Worm (Caenorhabditis elegans) whole organism, L4 larva: ENCODE results near the gene srj-40.

Experiments used
- D1046.2 ChIP-seq: fragments of 200-800 bp; sonication (Bioruptor generic); IDR thresholded peaks from 2 replicates; pipeline ENCODE4 v1.3.6; 2022; ENCODE audit warnings: missing genetic modification characterization, missing compliant biosample characterization
- R02D3.7 ChIP-seq: fragments of 150-350 bp; sonication (generic microtip); optimal IDR thresholded peaks from 3 replicates; lab custom pipeline; 2014; ENCODE audit warnings: missing biosample characterization, missing genetic modification characterization
- T20F7.1 ChIP-seq: fragments of 200-800 bp; sonication (Bioruptor generic); optimal IDR thresholded peaks from 2 replicates; lab custom pipeline; 2018; ENCODE audit warnings: mild to moderate bottlenecking, missing genetic modification characterization, missing compliant biosample characterization
- T26A8.4 ChIP-seq: fragments of 200-800 bp; sonication (Bioruptor generic); IDR thresholded peaks from 2 replicates; pipeline ENCODE4 v1.3.6; 2022; ENCODE audit warnings: missing genetic modification characterization, missing compliant biosample characterization
- arid-1 ChIP-seq: fragments of 200-800 bp; sonication (Bioruptor generic); conservative IDR thresholded peaks from 2 replicates; pipeline ENCODE4 v1.3.6; 2022; ENCODE audit warnings: missing genetic modification reagents, missing genetic modification characterization, missing compliant biosample characterization
- ceh-44 ChIP-seq: fragments of 200-800 bp; sonication (Bioruptor generic); IDR thresholded peaks from 2 replicates; pipeline ENCODE4 v1.3.6; 2022; ENCODE audit warnings: missing genetic modification reagents, missing genetic modification characterization, missing compliant biosample characterization
- ctbp-1 ChIP-seq: fragments of 200-800 bp; sonication (Bioruptor generic); IDR thresholded peaks from 2 replicates; pipeline ENCODE4 v1.3.6; 2022; ENCODE audit warnings: missing genetic modification reagents, missing genetic modification characterization, missing compliant biosample characterization
- daf-12 ChIP-seq: fragments of 150-350 bp; optimal IDR thresholded peaks from 2 replicates; lab custom pipeline; 2014; ENCODE audit warnings: missing biosample characterization, missing genetic modification reagents, missing genetic modification characterization
- daf-8 ChIP-seq: fragments of 200-800 bp; sonication (Bioruptor generic); IDR thresholded peaks from 2 replicates; pipeline ENCODE4 v1.3.6; 2022; ENCODE audit warnings: missing genetic modification characterization, missing compliant biosample characterization
- dmd-8 ChIP-seq: fragments of 200-800 bp; sonication (Bioruptor generic); IDR thresholded peaks from 2 replicates; pipeline ENCODE4 v1.3.6; 2022; ENCODE audit warnings: missing genetic modification characterization, missing compliant biosample characterization
- egl-27 ChIP-seq: sonication (generic microtip); optimal IDR thresholded peaks from 3 replicates; lab custom pipeline; 2017; ENCODE audit warnings: missing biosample characterization, missing genetic modification reagents, missing genetic modification characterization
- fkh-10 ChIP-seq: fragments of 150-350 bp; optimal IDR thresholded peaks from 2 replicates; lab custom pipeline; 2014; ENCODE audit warnings: missing biosample characterization, missing genetic modification reagents, missing genetic modification characterization
- fos-1 ChIP-seq: fragments of 150-350 bp; optimal IDR thresholded peaks from 2 replicates; lab custom pipeline; 2014; ENCODE audit warnings: missing biosample characterization, missing genetic modification characterization
- hif-1 ChIP-seq, 2 experiments: sonication (generic microtip); optimal IDR thresholded peaks; 2 replicates each; lab custom pipeline; 2016 to 2017; ENCODE audit warnings: missing compliant biosample characterization in 2 of 2, missing genetic modification characterization in 2 of 2, missing genetic modification reagents in 2 of 2, missing genotype in 2 of 2, mild to moderate bottlenecking in 1 of 2
- hmg-1.1 ChIP-seq: fragments of 200-800 bp; sonication (Bioruptor generic); IDR thresholded peaks from 2 replicates; pipeline ENCODE4 v1.3.6; 2022; ENCODE audit warnings: missing genetic modification reagents, missing genetic modification characterization, missing compliant biosample characterization
- jun-1 ChIP-seq: fragments of 150-350 bp; optimal IDR thresholded peaks from 2 replicates; lab custom pipeline; 2014; ENCODE audit warnings: missing biosample characterization, missing genetic modification reagents, missing genetic modification characterization
- mxl-3 ChIP-seq: fragments of 200-800 bp; sonication (Bioruptor generic); optimal IDR thresholded peaks from 2 replicates; lab custom pipeline; 2018; ENCODE audit warnings: mild to moderate bottlenecking, missing genetic modification characterization, missing compliant biosample characterization
- nhr-11 ChIP-seq: fragments of 150-350 bp; optimal IDR thresholded peaks from 2 replicates; lab custom pipeline; 2014; ENCODE audit warnings: missing biosample characterization, missing genetic modification characterization
- php-3 ChIP-seq: fragments of 200-800 bp; sonication (Bioruptor generic); IDR thresholded peaks from 2 replicates; pipeline ENCODE4 v1.3.6; 2022; ENCODE audit warnings: missing genetic modification reagents, missing genetic modification characterization, missing compliant biosample characterization
- saeg-2 ChIP-seq: fragments of 200-800 bp; sonication (Bioruptor generic); IDR thresholded peaks from 2 replicates; pipeline ENCODE4 v1.3.6; 2022; ENCODE audit warnings: missing genetic modification reagents, missing genetic modification characterization, missing compliant biosample characterization
- snpc-1.2 ChIP-seq: fragments of 200-800 bp; sonication (Bioruptor generic); IDR thresholded peaks from 2 replicates; pipeline ENCODE4 v1.3.6; 2022; ENCODE audit warnings: missing genetic modification reagents, missing genetic modification characterization, missing compliant biosample characterization
- snpc-4 ChIP-seq: fragments of 150-350 bp; optimal IDR thresholded peaks from 2 replicates; lab custom pipeline; 2014; ENCODE audit warnings: missing biosample characterization, missing genetic modification characterization
- spr-1 ChIP-seq: sonication (generic microtip); optimal IDR thresholded peaks from 2 replicates; lab custom pipeline; 2016; ENCODE audit warnings: mild to moderate bottlenecking, missing genetic modification characterization, missing compliant biosample characterization
- spr-3 ChIP-seq: fragments of 200-800 bp; sonication (Bioruptor generic); optimal IDR thresholded peaks from 2 replicates; lab custom pipeline; 2018; ENCODE audit warnings: mild to moderate bottlenecking, missing genetic modification characterization, missing compliant biosample characterization
- unc-62 ChIP-seq, 3 experiments: fragments of 150-350 bp in 1 of 3; sonication (generic microtip); optimal IDR thresholded peaks in 2 of 3; peaks in 1 of 3; 1 replicate in 1 of 3; 2 replicates in 2 of 3; lab custom pipeline; 2014 to 2017; ENCODE audit warnings: missing biosample characterization in 3 of 3, missing genetic modification characterization in 3 of 3, missing genetic modification reagents in 3 of 3, missing genotype in 1 of 3
- vab-7 ChIP-seq: fragments of 200-800 bp; sonication (Bioruptor generic); IDR thresholded peaks from 2 replicates; pipeline ENCODE4 v1.3.6; 2022; ENCODE audit warnings: missing genetic modification reagents, missing genetic modification characterization, missing compliant biosample characterization

Gene srj-40

ce11 chrV:4080546-4080945 lies 21.1 kb upstream of the srj-40 start:
- TF ChIP-seq unc-62 (GFP tag; optimal IDR thresholded peaks at IDR 0.05 in 1 of 2; lab: Kevin White, UChicago) (peak in 1 of 2 experiments; percentile 93), unc-62 (tag; optimal IDR thresholded peaks at IDR 0.05; lab: Kevin White, UChicago) (no peak), daf-8 (GFP tag; lab: Robert Waterston, UW) (no peak)

- TF ChIP-seq mxl-3, result no peak
- no peak for TF ChIP-seq snpc-4
Measured at ce11 chrV:4081283-4081682, 20.4 kb upstream of the srj-40 start, which contains the start of gene srh-211. Gene srh-211, minus strand, starts transcription at chrV:4081383.

ce11 chrV:4082952-4083351 lies 18.7 kb upstream of the srj-40 start, which contains the start of gene F38H12.5:
Gene F38H12.5, minus strand, starts transcription at chrV:4083052.
- TF ChIP-seq unc-62 (GFP tag; optimal IDR thresholded peaks at IDR 0.05 in 1 of 2; lab: Kevin White, UChicago), result peak in 1 of 2 experiments; percentile 8
- TF ChIP-seq unc-62 (tag; optimal IDR thresholded peaks at IDR 0.05; lab: Kevin White, UChicago), result no peak
- TF ChIP-seq spr-1 (tag; lab: Kevin White, UChicago), result no peak

- TF ChIP-seq unc-62 (GFP tag; optimal IDR thresholded peaks at IDR 0.05 in 1 of 2; lab: Kevin White, UChicago) (peak in 1 of 2 experiments; percentile 27), unc-62 (tag; optimal IDR thresholded peaks at IDR 0.05; lab: Kevin White, UChicago) (no peak), arid-1 (GFP tag; lab: Robert Waterston, UW) (no peak), snpc-1.2 (GFP tag; lab: Robert Waterston, UW) (no peak)
Measured at ce11 chrV:4094740-4095139, 6.9 kb upstream of the srj-40 start, which contains the start of gene nhr-181. Gene nhr-181, plus strand, starts transcription at chrV:4095040.

- TF ChIP-seq R02D3.7 (tag; lab: Kevin White, UChicago) (no peak), saeg-2 (GFP tag; lab: Robert Waterston, UW) (no peak), dmd-8 (no peak), fos-1 (no peak), ceh-44 (GFP tag; lab: Robert Waterston, UW) (no peak), vab-7 (no peak), daf-12 (tag; lab: Kevin White, UChicago) (no peak), D1046.2 (GFP tag; lab: Robert Waterston, UW) (no peak), T26A8.4 (GFP tag; lab: Robert Waterston, UW) (no peak), hmg-1.1 (GFP tag; lab: Robert Waterston, UW) (no peak), fkh-10 (GFP tag; lab: Kevin White, UChicago) (no peak), jun-1 (tag; lab: Kevin White, UChicago) (no peak)
- TF ChIP-seq, all 104 proteins: peak for 0
Measured at ce11 chrV:4104298-4104697, 2.6 kb downstream of the srj-40 start, which contains the start of gene srj-39. Gene srj-39, plus strand, starts transcription at chrV:4104598.

- TF ChIP-seq ctbp-1 (GFP tag; lab: Robert Waterston, UW) (no peak), nhr-11 (tag; lab: Kevin White, UChicago) (no peak), snpc-4 (no peak), T20F7.1 (GFP tag; lab: Kevin White, UChicago) (no peak), daf-8 (GFP tag; lab: Robert Waterston, UW) (no peak), egl-27 (tag; lab: Kevin White, UChicago) (no peak), php-3 (GFP tag; lab: Robert Waterston, UW) (no peak)
Measured at ce11 chrV:4106688-4107087, 5.0 kb downstream of the srj-40 start.

- TF ChIP-seq hif-1 (tag; optimal IDR thresholded peaks at IDR 0.05; lab: Kevin White, UChicago) (no peak), unc-62 (GFP tag; optimal IDR thresholded peaks at IDR 0.05 in 1 of 2; lab: Kevin White, UChicago) (peak in 1 of 2 experiments; percentile 7), unc-62 (tag; optimal IDR thresholded peaks at IDR 0.05; lab: Kevin White, UChicago) (no peak), spr-3 (GFP tag; lab: Kevin White, UChicago) (no peak)
Measured at ce11 chrV:4109873-4110272, 8.2 kb downstream of the srj-40 start, which contains the start of gene clc-18. Gene clc-18, minus strand, starts transcription at chrV:4109973.
